Fruit fly (Drosophila melanogaster): ENCODE data around the gene CG4619.

The CG4619 gene

dm6 chr2L:9918020-9918959 is 20.4 kb upstream of the CG4619 start, which contains the start of the genes CG5885 and CG4598:
Gene CG5885 (minus strand): TSS chr2L:9918330.
Gene CG4598 (plus strand): TSS chr2L:9918618.
- TF ChIP-seq CG8478 (optimal IDR thresholded peaks at IDR 0.05) (no peak), CTCF (optimal IDR thresholded peaks at IDR 0.05) (peak in 1 of 2 experiments; percentile 29)

- no peak for TF ChIP-seq CG8478 (optimal IDR thresholded peaks at IDR 0.05)
- no peak for TF ChIP-seq CTCF (optimal IDR thresholded peaks at IDR 0.05)
These were observed 19.4 kb upstream of the CG4619 start for dm6 chr2L:9919218-9919617.

- TF ChIP-seq CTCF (optimal IDR thresholded peaks at IDR 0.05): no peak
- no peak for TF ChIP-seq CG8478 (optimal IDR thresholded peaks at IDR 0.05)
These were observed 18.7 kb upstream of the CG4619 start, which contains the start of gene CG4594 for dm6 chr2L:9919949-9920348. Gene CG4594 (plus strand): TSS chr2L:9920160.

- TF ChIP-seq CTCF (optimal IDR thresholded peaks at IDR 0.05) (no peak), CG8478 (optimal IDR thresholded peaks at IDR 0.05) (no peak)
These were observed 17.3 kb upstream of the CG4619 start, which contains the start of gene CG4592 for dm6 chr2L:9921401-9921800. Gene CG4592 (plus strand): TSS chr2L:9921633.

- TF ChIP-seq CG8478 (optimal IDR thresholded peaks at IDR 0.05) (no peak), CTCF (optimal IDR thresholded peaks at IDR 0.05) (no peak)
These were observed 13.9 kb upstream of the CG4619 start, which contains the start of the genes TbCMF46 and CG42366 for dm6 chr2L:9924765-9925164. Gene TbCMF46 (minus strand): TSS chr2L:9924865. Gene CG42366 (plus strand): TSS chr2L:9925161.

- TF ChIP-seq CTCF (optimal IDR thresholded peaks at IDR 0.05) (no peak), CG8478 (optimal IDR thresholded peaks at IDR 0.05) (no peak)
These were observed 8.4 kb upstream of the CG4619 start, which contains the start of gene CG42367 for dm6 chr2L:9930280-9930679. Gene CG42367 (plus strand): TSS chr2L:9930580.

dm6 chr2L:9933063-9933462 is 5.6 kb upstream of the CG4619 start, which contains the start of gene Cpr30F:
Gene Cpr30F (minus strand): TSS chr2L:9933163.
- TF ChIP-seq CTCF (optimal IDR thresholded peaks at IDR 0.05) (no peak), CG8478 (optimal IDR thresholded peaks at IDR 0.05) (no peak)

dm6 chr2L:9937908-9938307 is 755 bp upstream of the CG4619 start, which contains the start of gene Arglu1:
Gene Arglu1 (minus strand): TSS chr2L:9938134.
- TF ChIP-seq CTCF (optimal IDR thresholded peaks at IDR 0.05): no peak
- TF ChIP-seq CG8478 (optimal IDR thresholded peaks at IDR 0.05): no peak

- no peak for TF ChIP-seq CG8478 (optimal IDR thresholded peaks at IDR 0.05)
- TF ChIP-seq CTCF (optimal IDR thresholded peaks at IDR 0.05): no peak
These were observed 4.9 kb downstream of the CG4619 start for dm6 chr2L:9943521-9943920.

dm6 chr2L:9945086-9945485 is 6.4 kb downstream of the CG4619 start:
- no peak for TF ChIP-seq CG8478 (optimal IDR thresholded peaks at IDR 0.05)
- no peak for TF ChIP-seq CTCF (optimal IDR thresholded peaks at IDR 0.05)

dm6 chr2L:9946051-9946450 is 7.4 kb downstream of the CG4619 start:
- TF ChIP-seq CTCF (optimal IDR thresholded peaks at IDR 0.05) (no peak), CG8478 (optimal IDR thresholded peaks at IDR 0.05) (no peak)

dm6 chr2L:9947265-9947664 is 8.6 kb downstream of the CG4619 start, which contains the start of gene CG5853:
Gene CG5853 (minus strand): TSS chr2L:9947648.
- TF ChIP-seq CTCF (optimal IDR thresholded peaks at IDR 0.05) (no peak), CG8478 (optimal IDR thresholded peaks at IDR 0.05) (no peak)

dm6 chr2L:9947738-9948519 is 9.3 kb downstream of the CG4619 start:
- no peak for TF ChIP-seq CTCF (optimal IDR thresholded peaks at IDR 0.05)

dm6 chr2L:9948520-9948858 is 9.8 kb downstream of the CG4619 start:
- TF ChIP-seq CG8478 (optimal IDR thresholded peaks at IDR 0.05) (no peak), CTCF (optimal IDR thresholded peaks at IDR 0.05) (no peak)
